Worm (Caenorhabditis elegans): ENCODE measurements around the gene twk-13.

twk-13 gene

DNA sequence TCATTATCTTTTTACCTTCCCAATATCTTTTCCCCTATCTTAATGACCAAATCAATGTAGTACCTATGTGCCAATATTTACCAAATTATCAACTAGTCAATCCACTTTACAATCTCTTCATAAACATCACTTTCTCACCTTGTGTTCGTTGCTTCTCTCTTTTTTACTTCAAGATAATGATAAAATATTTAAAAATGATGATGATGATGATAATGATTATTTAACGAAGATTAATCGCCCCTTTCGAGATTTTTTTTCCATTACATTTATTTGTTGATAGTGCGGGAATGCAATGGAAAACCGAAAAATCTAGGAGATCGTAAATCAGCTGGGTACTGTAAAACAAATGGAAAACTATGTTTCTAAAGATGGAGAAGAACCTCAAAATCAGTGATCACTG is 43.7 kb downstream of the twk-13 start:
- TF ChIP-seq nhr-20 (tag; optimal IDR thresholded peaks at IDR 0.05) (peak; percentile 18), nhr-85 (tag) (peak; percentile 69), elt-3 (tag; optimal IDR thresholded peaks at IDR 0.05) (peak in 2 of 6 experiments; percentile 58 to 79), mab-9 (GFP tag; IDR thresholded peaks at IDR 0.05) (no peak), efl-3 (GFP tag; optimal IDR thresholded peaks at IDR 0.05) (no peak), nhr-71 (tag; optimal IDR thresholded peaks at IDR 0.05) (peak; percentile 44), lin-14 (GFP tag; optimal IDR thresholded peaks at IDR 0.05) (peak; percentile 42), grh-1 (GFP tag; IDR thresholded peaks at IDR 0.05) (0 out of 2 replicates have a peak, but pooled peaks have one; percentile 15), alr-1 (tag; optimal IDR thresholded peaks at IDR 0.05; ENCODE audit: borderline replicate concordance) (no peak), blmp-1 (tag; optimal IDR thresholded peaks at IDR 0.05) (peak; percentile 54), swsn-7 (tag; optimal IDR thresholded peaks at IDR 0.05) (no peak), nhr-28 (tag; optimal IDR thresholded peaks at IDR 0.05) (no peak), nhr-90 (tag; optimal IDR thresholded peaks at IDR 0.05; ENCODE audit: poor library complexity) (peak; percentile 4), lsy-2 (tag; optimal IDR thresholded peaks at IDR 0.05) (peak in 1 of 2 experiments; percentile 49), tbx-2 (tag; optimal IDR thresholded peaks at IDR 0.05) (peak; percentile 9)

DNA sequence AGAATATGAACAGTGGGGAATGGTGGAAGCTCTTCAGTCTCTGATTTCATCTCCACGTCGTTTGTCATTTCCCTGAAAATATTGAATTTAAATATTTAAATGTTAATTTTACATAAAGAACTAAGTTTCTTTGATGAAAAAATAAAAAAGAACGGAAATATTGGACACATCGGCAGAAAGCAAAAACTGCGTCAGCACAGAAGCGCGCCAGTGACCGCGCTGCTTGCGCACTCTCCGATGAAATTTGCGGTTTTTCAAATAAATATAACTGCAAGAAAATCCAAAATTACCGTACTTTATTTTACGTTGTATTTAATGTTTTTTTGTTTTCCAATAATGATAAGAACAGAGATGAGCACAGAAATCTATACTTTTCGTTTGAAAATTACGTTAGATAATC is 46.2 kb downstream of the twk-13 start, which contains the start of the genes srpa-68 and srh-16:
Gene srpa-68 (minus strand): TSS at position 72 of the 400 bp plus-strand sequence.
Gene srh-16 (plus strand): TSS at position 275 of the 400 bp plus-strand sequence.
- peak; percentile 78 for TF ChIP-seq jun-1 (tag; optimal IDR thresholded peaks at IDR 0.05)
- peak; percentile 95 for TF ChIP-seq nhr-71 (tag; optimal IDR thresholded peaks at IDR 0.05)
- peak; percentile 86 for TF ChIP-seq zip-4 (GFP tag; optimal IDR thresholded peaks at IDR 0.05)
- TF ChIP-seq isw-1 (GFP tag; IDR thresholded peaks at IDR 0.05): peak; percentile 88
- TF ChIP-seq snpc-4 (tag; optimal IDR thresholded peaks at IDR 0.05): peak; percentile 87
- peak; percentile 82 for TF ChIP-seq aly-2 (tag; optimal IDR thresholded peaks at IDR 0.05)
- peak; percentile 70 for TF ChIP-seq lin-15B (tag; optimal IDR thresholded peaks at IDR 0.05)
- TF ChIP-seq nhr-28 (tag; optimal IDR thresholded peaks at IDR 0.05): peak; percentile 12
- TF ChIP-seq nhr-12 (tag; optimal IDR thresholded peaks at IDR 0.05): no peak
- TF ChIP-seq lin-13 (GFP tag; optimal IDR thresholded peaks at IDR 0.05): peak; percentile 73
- peak in 1 of 2 experiments; percentile 77 for TF ChIP-seq mdl-1 (tag; optimal IDR thresholded peaks at IDR 0.05)
- TF ChIP-seq lir-3 (tag; optimal IDR thresholded peaks at IDR 0.05; ENCODE audit: poor library complexity): peak; percentile 68
- TF ChIP-seq mef-2 (tag; optimal IDR thresholded peaks at IDR 0.05): peak; percentile 5
- TF ChIP-seq tlp-1 (tag; optimal IDR thresholded peaks at IDR 0.05): no peak
- TF ChIP-seq blmp-1 (tag; optimal IDR thresholded peaks at IDR 0.05): peak; percentile 72
- TF ChIP-seq fkh-8 (tag; optimal IDR thresholded peaks at IDR 0.05): peak; percentile 76
- TF ChIP-seq nhr-77 (tag; optimal IDR thresholded peaks at IDR 0.05): peak; percentile 77
- peak; percentile 27 for TF ChIP-seq aha-1 (tag; optimal IDR thresholded peaks at IDR 0.05)
- peak; percentile 96 for TF ChIP-seq mep-1 (tag; optimal IDR thresholded peaks at IDR 0.05)
- TF ChIP-seq hpl-2 (GFP tag; optimal IDR thresholded peaks at IDR 0.05): peak; percentile 52
- TF ChIP-seq mab-9 (GFP tag; IDR thresholded peaks at IDR 0.05): peak; percentile 87
- TF ChIP-seq swsn-7 (tag; optimal IDR thresholded peaks at IDR 0.05): peak; percentile 93
- no peak for TF ChIP-seq ces-1 (GFP tag; optimal IDR thresholded peaks at IDR 0.05)
- TF ChIP-seq F16B12.6 (tag; optimal IDR thresholded peaks at IDR 0.05): peak; percentile 45
- no peak for TF ChIP-seq ceh-63 (GFP tag; optimal IDR thresholded peaks at IDR 0.05)
- TF ChIP-seq nhr-237 (tag; optimal IDR thresholded peaks at IDR 0.05): peak; percentile 38
- TF ChIP-seq unc-98 (GFP tag; IDR thresholded peaks at IDR 0.05): no peak; the same call in 1 of the 2 replicates
- no peak for TF ChIP-seq pag-3 (tag; optimal IDR thresholded peaks at IDR 0.05; ENCODE audit: borderline replicate concordance, insufficient read depth)
- no peak for TF ChIP-seq zag-1 (tag; optimal IDR thresholded peaks at IDR 0.05)
- TF ChIP-seq egl-13 (tag; optimal IDR thresholded peaks at IDR 0.05): peak; percentile 88
- peak; percentile 91 to 93 (median 93) for TF ChIP-seq ceh-82 (tag; optimal IDR thresholded peaks at IDR 0.05)
- peak; percentile 91 for TF ChIP-seq nhr-20 (tag; optimal IDR thresholded peaks at IDR 0.05)
- TF ChIP-seq vab-15 (tag; optimal IDR thresholded peaks at IDR 0.05): no peak
- TF ChIP-seq nhr-85 (tag): peak; percentile 98
- TF ChIP-seq fkh-10 (GFP tag; optimal IDR thresholded peaks at IDR 0.05): peak; percentile 77
- TF ChIP-seq nhr-47 (tag; optimal IDR thresholded peaks at IDR 0.05): peak; percentile 96
- TF ChIP-seq C16A3.4 (tag; optimal IDR thresholded peaks at IDR 0.05): peak; percentile 93
- TF ChIP-seq sox-4 (tag; optimal IDR thresholded peaks at IDR 0.05): peak; percentile 87
- TF ChIP-seq dpl-1 (GFP tag; optimal IDR thresholded peaks at IDR 0.05): peak; percentile 98 to 99 (median 99)
- TF ChIP-seq fkh-4 (tag; optimal IDR thresholded peaks at IDR 0.05; ENCODE audit: borderline replicate concordance): peak; percentile 15
- TF ChIP-seq lin-39 (tag; optimal IDR thresholded peaks at IDR 0.05): peak; percentile 95
- TF ChIP-seq pqm-1 (tag; optimal IDR thresholded peaks at IDR 0.05): no peak
